Worm (Caenorhabditis elegans) whole organism, midembryonic: Measurements from ENCODE around the gene rml-3.

Source experiments
- T22C8.4 ChIP-seq: fragments of 200-800 bp; sonication (Bioruptor generic); IDR thresholded peaks from 2 replicates; pipeline ENCODE4 v1.3.6; 2022; ENCODE audit warnings: missing genetic modification characterization, missing compliant biosample characterization
- cog-1 ChIP-seq: sonication (generic microtip); optimal IDR thresholded peaks from 2 replicates; lab custom pipeline; 2016; ENCODE audit warnings: missing genetic modification characterization, missing compliant biosample characterization
- flt-1 ChIP-seq: fragments of 200-800 bp; sonication (Bioruptor generic); IDR thresholded peaks from 2 replicates; pipeline ENCODE4 v1.3.6; 2022; ENCODE audit warnings: missing genetic modification characterization, missing compliant biosample characterization
- klf-2 ChIP-seq: fragments of 200-800 bp; sonication (Bioruptor generic); conservative IDR thresholded peaks from 2 replicates; pipeline ENCODE4 v1.3.6; 2022; ENCODE audit warnings: missing genetic modification reagents, missing genetic modification characterization, missing compliant biosample characterization
- med-1 ChIP-seq: sonication (generic microtip); optimal IDR thresholded peaks from 2 replicates; lab custom pipeline; 2017; ENCODE audit warnings: missing genetic modification characterization, mild to moderate bottlenecking, missing compliant biosample characterization, antibody characterized with exemption, missing genetic modification reagents; ENCODE audit not compliant: insufficient read depth
- ref-1 ChIP-seq: fragments of 200-800 bp; sonication (Bioruptor generic); conservative IDR thresholded peaks from 2 replicates; pipeline ENCODE4 v1.3.6; 2022; ENCODE audit warnings: missing genetic modification reagents, missing genetic modification characterization, missing compliant biosample characterization
- tab-1 ChIP-seq: fragments of 200-800 bp; sonication (Bioruptor generic); IDR thresholded peaks from 2 replicates; pipeline ENCODE4 v1.3.6; 2022; ENCODE audit warnings: missing genetic modification characterization, missing compliant biosample characterization
- ztf-23 ChIP-seq: fragments of 200-800 bp; sonication (Bioruptor generic); IDR thresholded peaks from 2 replicates; pipeline ENCODE4 v1.3.6; 2022; ENCODE audit warnings: missing genetic modification reagents, missing genetic modification characterization, missing compliant biosample characterization
- ztf-29 ChIP-seq: fragments of 200-800 bp; sonication (Bioruptor generic); IDR thresholded peaks from 2 replicates; pipeline ENCODE4 v1.3.6; 2022; ENCODE audit warnings: missing genetic modification reagents, missing genetic modification characterization, missing compliant biosample characterization

The rml-3 gene

DNA sequence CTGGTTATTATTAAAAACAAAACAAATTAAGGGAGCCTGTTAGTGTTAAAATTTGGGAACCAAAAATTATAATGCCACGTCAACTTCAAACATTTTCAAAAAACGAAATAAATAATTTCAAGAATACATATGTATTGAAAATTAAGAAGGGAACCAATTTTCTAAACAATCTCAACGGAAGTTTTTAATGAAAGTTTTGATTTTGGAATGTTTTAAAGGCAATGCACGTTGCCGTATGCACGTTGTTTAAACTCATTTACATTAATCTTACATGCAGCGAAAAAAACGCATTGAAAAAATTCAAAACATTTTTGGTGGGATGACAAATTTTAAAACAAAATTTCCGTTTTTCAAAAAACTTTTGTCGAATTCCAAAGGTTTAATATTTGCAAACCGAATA is 34.9 kb upstream of the rml-3 start:
- TF ChIP-seq klf-2 (GFP tag; lab: Robert Waterston, UW), result no peak
- no peak for TF ChIP-seq med-1 (GFP tag; lab: Kevin White, UChicago)
- TF ChIP-seq T22C8.4 (GFP tag; lab: Robert Waterston, UW), result no peak
- TF ChIP-seq ztf-23 (GFP tag; lab: Robert Waterston, UW), result no peak
- no peak for TF ChIP-seq ztf-29
- no peak for TF ChIP-seq cog-1 (tag; lab: Kevin White, UChicago)
- TF ChIP-seq ref-1, result no peak
- TF ChIP-seq flt-1 (GFP tag; lab: Robert Waterston, UW), result no peak
- TF ChIP-seq tab-1 (GFP tag; lab: Robert Waterston, UW), result no peak

DNA sequence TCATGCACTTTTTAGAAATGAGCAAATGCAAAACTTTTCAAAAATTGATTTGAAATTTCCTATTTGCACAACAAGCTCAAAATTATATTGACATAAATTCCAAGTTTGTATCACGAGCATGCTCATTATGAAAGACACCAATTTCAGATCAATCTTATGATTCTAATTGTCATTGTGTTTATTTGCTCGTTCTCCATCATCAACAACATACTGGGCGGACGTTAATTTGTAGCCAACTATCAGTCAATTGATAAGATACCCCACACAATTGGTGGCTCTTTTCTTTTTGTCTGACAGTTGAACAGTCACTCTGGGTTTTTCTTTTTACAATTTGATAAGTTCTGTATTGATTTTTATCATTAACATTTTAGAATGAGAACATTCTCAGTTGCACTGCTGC is 32.9 kb upstream of the rml-3 start, which contains the start of gene lro-1:
Gene lro-1 (plus strand): TSS at position 372 of the 400 bp plus-strand sequence.
- no peak for TF ChIP-seq tab-1 (GFP tag; lab: Robert Waterston, UW)
- TF ChIP-seq ref-1, result no peak
- TF ChIP-seq cog-1 (tag; lab: Kevin White, UChicago), result no peak
- no peak for TF ChIP-seq T22C8.4 (GFP tag; lab: Robert Waterston, UW)
- no peak for TF ChIP-seq flt-1 (GFP tag; lab: Robert Waterston, UW)
- no peak for TF ChIP-seq ztf-29
- no peak for TF ChIP-seq klf-2 (GFP tag; lab: Robert Waterston, UW)
- TF ChIP-seq ztf-23 (GFP tag; lab: Robert Waterston, UW), result no peak
- no peak for TF ChIP-seq med-1 (GFP tag; lab: Kevin White, UChicago)

DNA sequence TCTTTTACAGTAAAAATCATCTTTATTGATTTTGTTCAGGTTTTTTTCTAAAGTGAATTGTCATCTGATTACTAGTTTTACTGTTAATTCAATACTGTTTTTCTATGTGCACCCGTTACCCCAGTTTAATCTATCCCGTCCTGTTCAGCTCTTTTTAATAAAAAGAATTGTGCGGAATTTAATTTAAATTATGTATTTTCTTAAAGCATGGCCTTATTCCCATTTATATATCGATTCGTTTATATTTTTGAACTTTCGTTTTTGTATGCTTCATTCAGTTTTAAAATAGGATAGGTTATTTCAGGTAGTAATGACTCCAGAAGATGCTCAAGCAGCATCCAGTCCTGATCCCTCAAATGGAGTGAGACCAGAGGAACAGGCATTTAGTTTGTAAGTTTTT is 27.9 kb upstream of the rml-3 start, which contains the start of gene W05H9.2:
Gene W05H9.2 (plus strand): TSS at position 301 of the 400 bp plus-strand sequence.
- no peak for TF ChIP-seq ref-1
- TF ChIP-seq flt-1 (GFP tag; lab: Robert Waterston, UW), result no peak
- no peak for TF ChIP-seq med-1 (GFP tag; lab: Kevin White, UChicago)
- TF ChIP-seq ztf-29, result no peak
- TF ChIP-seq tab-1 (GFP tag; lab: Robert Waterston, UW), result no peak
- TF ChIP-seq ztf-23 (GFP tag; lab: Robert Waterston, UW), result no peak
- TF ChIP-seq T22C8.4 (GFP tag; lab: Robert Waterston, UW), result no peak
- no peak for TF ChIP-seq klf-2 (GFP tag; lab: Robert Waterston, UW)
- no peak for TF ChIP-seq cog-1 (tag; lab: Kevin White, UChicago)

DNA sequence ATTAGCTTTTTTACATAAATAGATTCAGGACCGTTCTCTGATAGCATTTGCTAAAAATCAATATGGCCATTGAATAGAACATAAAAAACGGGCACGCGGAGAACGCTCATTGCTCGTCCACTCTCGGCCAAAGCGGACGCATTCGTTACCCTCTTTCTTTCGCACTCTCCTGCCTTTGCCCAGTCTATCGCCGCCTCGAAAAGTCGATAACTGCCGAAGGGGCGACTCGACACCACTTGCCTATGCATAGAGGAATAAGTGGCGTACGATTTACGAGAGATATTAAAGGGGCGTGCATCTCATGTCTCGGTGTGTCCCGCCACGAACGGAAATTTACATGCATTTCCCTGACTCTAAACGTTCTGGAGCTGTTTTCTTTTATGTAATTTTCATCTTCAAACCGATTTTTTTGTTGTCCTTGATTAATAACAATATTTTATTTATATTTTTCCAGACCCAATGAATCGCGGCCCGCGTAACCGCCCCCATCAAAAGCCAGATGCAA is 24.4 kb upstream of the rml-3 start, which contains the start of gene W05H9.4:
Gene W05H9.4 (plus strand): TSS at position 455 of the 505 bp plus-strand sequence.
- TF ChIP-seq cog-1 (tag; lab: Kevin White, UChicago) (peak; percentile 65), ztf-29 (no peak), klf-2 (GFP tag; lab: Robert Waterston, UW) (no peak), tab-1 (GFP tag; lab: Robert Waterston, UW) (no peak; the same call in 1 of the 2 replicates), ref-1 (no peak), med-1 (GFP tag; lab: Kevin White, UChicago) (no peak), T22C8.4 (GFP tag; lab: Robert Waterston, UW) (peak; percentile 84), ztf-23 (GFP tag; lab: Robert Waterston, UW) (no peak), flt-1 (GFP tag; lab: Robert Waterston, UW) (no peak)

DNA sequence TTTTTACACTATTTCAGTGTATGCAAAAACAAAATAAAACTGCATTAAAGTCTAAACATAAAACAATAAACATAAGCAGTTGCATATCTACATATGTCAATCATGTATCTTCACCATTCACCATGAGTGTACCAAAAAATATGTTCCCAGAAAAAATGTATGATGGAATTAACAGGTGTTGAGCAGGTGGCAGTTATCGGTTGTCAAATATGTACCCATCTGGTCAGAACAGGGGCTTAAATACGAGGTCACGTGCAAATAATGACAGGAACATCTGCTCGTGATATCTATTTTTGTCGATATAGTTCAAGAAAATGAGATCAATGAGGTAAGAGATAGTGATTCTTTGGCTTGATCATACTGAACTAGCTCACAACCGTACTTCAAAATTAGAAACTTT is 20.2 kb upstream of the rml-3 start:
- no peak for TF ChIP-seq T22C8.4 (GFP tag; lab: Robert Waterston, UW)
- no peak for TF ChIP-seq klf-2 (GFP tag; lab: Robert Waterston, UW)
- no peak for TF ChIP-seq ref-1
- no peak for TF ChIP-seq cog-1 (tag; lab: Kevin White, UChicago)
- no peak for TF ChIP-seq med-1 (GFP tag; lab: Kevin White, UChicago)
- TF ChIP-seq ztf-29, result no peak
- TF ChIP-seq flt-1 (GFP tag; lab: Robert Waterston, UW), result no peak
- TF ChIP-seq tab-1 (GFP tag; lab: Robert Waterston, UW), result no peak
- TF ChIP-seq ztf-23 (GFP tag; lab: Robert Waterston, UW), result no peak

DNA sequence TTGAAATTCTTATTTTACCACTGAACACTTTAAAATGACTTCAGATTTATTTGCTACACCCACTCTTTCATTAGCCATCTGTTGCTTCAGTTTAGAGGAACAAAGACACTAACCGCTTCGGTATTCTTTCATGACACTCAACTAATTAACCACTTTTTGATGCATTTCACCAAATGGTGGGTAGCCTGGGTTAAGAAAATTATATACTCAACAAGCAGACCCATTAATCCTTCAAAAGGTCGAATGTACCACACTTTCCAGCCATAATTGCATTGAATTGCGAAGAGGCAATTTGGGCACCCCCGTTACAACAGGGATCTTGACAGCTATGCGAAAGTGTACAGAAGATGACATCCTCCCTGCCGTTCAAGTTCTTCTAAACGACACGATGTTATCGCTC is 19.5 kb upstream of the rml-3 start:
- 0 out of 2 replicates have a peak, but pooled peaks have one; percentile 25 for TF ChIP-seq ztf-29
- TF ChIP-seq ztf-23 (GFP tag; lab: Robert Waterston, UW), result no peak

DNA sequence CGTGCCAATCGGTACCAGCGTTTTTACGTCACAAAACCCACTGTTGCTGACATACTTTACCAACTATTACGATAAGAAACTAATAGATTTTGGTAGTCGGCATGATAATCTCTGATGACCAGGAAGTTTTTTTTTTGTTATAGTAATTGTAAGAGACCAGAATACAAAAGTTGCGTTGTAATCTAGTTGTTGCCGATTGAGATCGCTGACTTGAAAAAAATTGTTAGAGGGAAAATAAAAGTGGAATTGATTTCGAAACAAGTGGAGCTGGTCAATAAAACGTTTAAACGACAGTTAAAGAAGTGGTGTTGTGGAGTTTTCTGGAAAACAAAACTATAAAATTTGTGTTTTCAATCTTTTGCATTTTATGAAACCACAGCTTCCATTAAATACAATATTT is 18.1 kb upstream of the rml-3 start:
- TF ChIP-seq klf-2 (GFP tag; lab: Robert Waterston, UW), result no peak
- TF ChIP-seq med-1 (GFP tag; lab: Kevin White, UChicago), result no peak
- TF ChIP-seq ztf-23 (GFP tag; lab: Robert Waterston, UW), result no peak
- TF ChIP-seq tab-1 (GFP tag; lab: Robert Waterston, UW), result no peak
- TF ChIP-seq cog-1 (tag; lab: Kevin White, UChicago), result no peak
- TF ChIP-seq ztf-29, result no peak
- TF ChIP-seq ref-1, result no peak
- no peak for TF ChIP-seq flt-1 (GFP tag; lab: Robert Waterston, UW)
- no peak for TF ChIP-seq T22C8.4 (GFP tag; lab: Robert Waterston, UW)

DNA sequence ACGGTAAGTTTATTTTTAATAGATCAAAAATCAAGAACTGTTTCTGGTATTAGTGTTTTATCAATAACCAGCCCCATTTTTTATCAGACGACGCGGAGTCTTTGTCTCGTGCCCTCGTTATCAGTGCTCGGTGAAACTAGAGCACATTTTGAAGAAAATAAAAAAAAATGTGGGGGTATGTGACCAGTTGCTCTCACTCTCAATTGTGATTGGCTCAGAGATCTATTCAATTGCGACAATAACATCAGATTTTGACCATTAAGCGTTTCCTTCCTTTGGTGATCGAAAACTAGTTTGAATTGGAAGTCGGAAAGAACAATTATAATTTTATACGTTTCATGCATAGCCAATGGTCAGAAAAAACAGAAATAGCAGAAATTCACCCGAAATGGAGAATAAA is 17.6 kb upstream of the rml-3 start:
- TF ChIP-seq flt-1 (GFP tag; lab: Robert Waterston, UW) (no peak), ztf-23 (GFP tag; lab: Robert Waterston, UW) (no peak), ref-1 (no peak), T22C8.4 (GFP tag; lab: Robert Waterston, UW) (no peak), cog-1 (tag; lab: Kevin White, UChicago) (no peak), klf-2 (GFP tag; lab: Robert Waterston, UW) (no peak), tab-1 (GFP tag; lab: Robert Waterston, UW) (no peak), ztf-29 (no peak), med-1 (GFP tag; lab: Kevin White, UChicago) (no peak)

DNA sequence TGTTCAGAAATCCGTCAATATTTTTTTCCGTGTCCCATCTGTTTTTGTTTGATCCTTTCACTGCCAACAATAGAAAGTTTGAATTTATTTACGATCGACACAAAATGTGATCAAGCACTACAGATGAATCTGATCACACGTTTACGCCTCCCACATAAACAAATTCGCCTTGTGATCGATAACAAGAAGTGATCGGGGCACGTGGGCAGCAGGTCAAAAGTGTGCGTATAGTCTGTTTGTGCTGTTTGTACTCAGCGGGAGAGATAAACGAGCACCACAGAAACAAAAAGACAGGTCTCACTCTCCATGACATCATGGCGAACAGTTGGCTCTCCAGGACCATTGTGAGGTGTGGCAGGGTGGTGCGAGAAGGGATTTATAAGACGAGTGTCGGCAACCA is 16.7 kb upstream of the rml-3 start:
- TF ChIP-seq klf-2 (GFP tag; lab: Robert Waterston, UW), result no peak
- no peak for TF ChIP-seq cog-1 (tag; lab: Kevin White, UChicago)
- 0 out of 2 replicates have a peak, but pooled peaks have one; percentile 60 for TF ChIP-seq flt-1 (GFP tag; lab: Robert Waterston, UW)
